Worm (Caenorhabditis elegans): ENCODE data around the gene sel-15.

DNA sequence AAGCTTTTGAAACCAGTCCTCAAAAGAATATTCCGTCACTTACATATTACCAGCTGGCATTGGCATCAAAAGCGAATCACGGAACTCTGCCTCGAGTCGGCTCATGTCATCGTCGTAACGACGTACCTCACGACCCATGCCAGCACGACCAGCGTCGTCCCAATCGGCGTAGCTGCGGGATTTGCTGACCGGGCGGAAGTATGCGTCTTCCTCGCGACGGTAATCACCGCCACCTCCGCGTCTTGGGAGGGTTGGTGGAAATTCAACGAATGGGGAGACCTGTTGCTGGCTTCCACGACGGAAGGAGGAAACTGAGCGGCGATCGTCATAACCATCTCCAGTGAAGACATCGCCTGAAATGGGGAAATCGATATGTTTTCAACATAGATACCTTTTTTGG is 31.8 kb upstream of the sel-15 start:
- TF ChIP-seq aha-1 (tag; optimal IDR thresholded peaks at IDR 0.05) (no peak), lin-14 (GFP tag; optimal IDR thresholded peaks at IDR 0.05) (no peak), lin-39 (tag; optimal IDR thresholded peaks at IDR 0.05) (no peak), mep-1 (tag; optimal IDR thresholded peaks at IDR 0.05) (no peak), pqm-1 (tag; optimal IDR thresholded peaks at IDR 0.05) (no peak), sptf-1 (tag; optimal IDR thresholded peaks at IDR 0.05) (no peak), ces-1 (GFP tag; optimal IDR thresholded peaks at IDR 0.05) (no peak), fkh-10 (GFP tag; optimal IDR thresholded peaks at IDR 0.05) (no peak), egl-27 (tag; optimal IDR thresholded peaks at IDR 0.05) (no peak)

Measured in whole organism, L1 larva.